Fruit fly (Drosophila melanogaster) whole organism, embryonic: ENCODE data around the gene Lcp65Ag3.

ENCODE experiments used
- Blimp-1 ChIP-seq: fragments of 200-800 bp; sonication (Bioruptor generic); optimal IDR thresholded peaks from 3 replicates; lab custom pipeline; 2018; ENCODE audit warnings: missing biosample characterization, missing genetic modification characterization, mild to moderate bottlenecking, moderate library complexity, missing genetic modification reagents
- CG10267 ChIP-seq: fragments of 200-800 bp; sonication (Bioruptor generic); optimal IDR thresholded peaks from 2 replicates; lab custom pipeline; 2018; ENCODE audit warnings: missing biosample characterization, mild to moderate bottlenecking, missing genetic modification characterization, moderate library complexity
- CG10274 ChIP-seq: fragments of 200-800 bp; sonication (Bioruptor generic); optimal IDR thresholded peaks from 3 replicates; lab custom pipeline; 2017; ENCODE audit warnings: missing biosample characterization, mild to moderate bottlenecking, missing genetic modification characterization
- CG10979 ChIP-seq: fragments of 200-800 bp; sonication (Bioruptor generic); optimal IDR thresholded peaks from 2 replicates; lab custom pipeline; 2018; ENCODE audit warnings: missing biosample characterization, mild to moderate bottlenecking, missing genetic modification characterization, moderate library complexity
- CG12391 ChIP-seq: fragments of 200-800 bp; sonication (Bioruptor generic); optimal IDR thresholded peaks from 3 replicates; lab custom pipeline; 2018; ENCODE audit warnings: missing biosample characterization, mild to moderate bottlenecking, missing genetic modification characterization, moderate library complexity
- CG14050 ChIP-seq: fragments of 200-800 bp; sonication (Bioruptor generic); IDR thresholded peaks from 3 replicates; pipeline ENCODE4 v1.3.6; 2022; ENCODE audit warnings: missing biosample characterization, missing genetic modification characterization
- CG14667 ChIP-seq: fragments of 200-800 bp; sonication (Bioruptor generic); IDR thresholded peaks from 2 replicates; pipeline ENCODE4 v1.3.6; 2022; ENCODE audit warnings: missing biosample characterization, missing genetic modification characterization
- CG14710 ChIP-seq: fragments of 200-800 bp; sonication (Bioruptor generic); optimal IDR thresholded peaks from 3 replicates; lab custom pipeline; 2019; ENCODE audit warnings: missing biosample characterization, mild to moderate bottlenecking, missing genetic modification characterization, moderate library complexity
- CG18262 ChIP-seq: fragments of 200-800 bp; optimal IDR thresholded peaks from 3 replicates; lab custom pipeline; 2019; ENCODE audit warnings: missing biosample characterization, mild to moderate bottlenecking, missing genetic modification characterization, moderate library complexity
- CG1832 ChIP-seq: fragments of 200-800 bp; sonication (Bioruptor generic); optimal IDR thresholded peaks from 2 replicates; lab custom pipeline; 2017; ENCODE audit warnings: missing biosample characterization, mild to moderate bottlenecking, missing genetic modification characterization, inconsistent platforms
- CG31441 ChIP-seq: fragments of 200-800 bp; sonication (Bioruptor generic); IDR thresholded peaks from 2 replicates; pipeline ENCODE4 v1.3.6; 2022; ENCODE audit warnings: missing biosample characterization, missing genetic modification characterization
- CG32767 ChIP-seq: fragments of 200-800 bp; sonication (Bioruptor generic); IDR thresholded peaks from 2 replicates; pipeline ENCODE4 v1.3.6; 2022; ENCODE audit warnings: missing biosample characterization, missing genetic modification characterization
- CG4282 ChIP-seq: fragments of 200-800 bp; sonication (Bioruptor generic); optimal IDR thresholded peaks from 2 replicates; lab custom pipeline; 2016; ENCODE audit warnings: missing biosample characterization, missing genetic modification characterization
- CG4424 ChIP-seq: fragments of 200-800 bp; sonication (Bioruptor generic); optimal IDR thresholded peaks from 3 replicates; lab custom pipeline; 2016; ENCODE audit warnings: missing biosample characterization, missing genetic modification characterization
- CG6654 ChIP-seq: fragments of 200-800 bp; sonication (Bioruptor generic); optimal IDR thresholded peaks from 2 replicates; lab custom pipeline; 2017; ENCODE audit warnings: missing biosample characterization, mild to moderate bottlenecking, missing genetic modification characterization
- CG7271 ChIP-seq: fragments of 200-800 bp; sonication (Bioruptor generic); optimal IDR thresholded peaks from 2 replicates; lab custom pipeline; 2018; ENCODE audit warnings: missing biosample characterization, mild to moderate bottlenecking, missing genetic modification characterization, moderate library complexity
- CG7556 ChIP-seq: fragments of 200-800 bp; sonication (Bioruptor generic); optimal IDR thresholded peaks from 2 replicates; lab custom pipeline; 2017; ENCODE audit warnings: missing biosample characterization, mild to moderate bottlenecking, missing genetic modification characterization
- Elba2 ChIP-seq: fragments of 200-800 bp; sonication (Bioruptor generic); optimal IDR thresholded peaks from 3 replicates; lab custom pipeline; 2016; ENCODE audit warnings: missing biosample characterization, missing genetic modification characterization
- Fer1 ChIP-seq: fragments of 200-800 bp; sonication (Bioruptor generic); optimal IDR thresholded peaks from 2 replicates; lab custom pipeline; 2017; ENCODE audit warnings: missing biosample characterization, mild to moderate bottlenecking, missing genetic modification characterization
- H15 ChIP-seq: fragments of 200-800 bp; sonication (Bioruptor generic); IDR thresholded peaks from 3 replicates; pipeline ENCODE4 v1.3.6; 2022; ENCODE audit warnings: missing biosample characterization, missing genetic modification characterization
- HLH3B ChIP-seq: fragments of 200-800 bp; sonication (Bioruptor generic); IDR thresholded peaks from 2 replicates; pipeline ENCODE4 v1.3.6; 2022; ENCODE audit warnings: missing biosample characterization, missing genetic modification characterization
- Lim3 ChIP-seq: fragments of 200-800 bp; sonication (Bioruptor generic); IDR thresholded peaks from 2 replicates; pipeline ENCODE4 v1.3.6; 2022; ENCODE audit warnings: missing biosample characterization, missing genetic modification characterization
- Med ChIP-seq: fragments of 200-800 bp; sonication (Bioruptor generic); peaks from one replicate; lab custom pipeline; 2016; ENCODE audit warnings: missing biosample characterization, missing genetic modification characterization, mild to moderate bottlenecking, inconsistent platforms, moderate library complexity
- Nf-YC ChIP-seq: fragments of 200-800 bp; optimal IDR thresholded peaks from 3 replicates; lab custom pipeline; 2019; ENCODE audit warnings: missing biosample characterization, mild to moderate bottlenecking, missing genetic modification characterization, moderate library complexity
- Pdp1 ChIP-seq, 2 experiments: fragments of 200-800 bp; sonication (Bioruptor generic); optimal IDR thresholded peaks; 3 replicates each; lab custom pipeline; 2016; ENCODE audit warnings: missing biosample characterization in 2 of 2, missing genetic modification characterization in 2 of 2, mild to moderate bottlenecking in 1 of 2, moderate library complexity in 1 of 2
- Vsx1 ChIP-seq: fragments of 200-800 bp; sonication (Bioruptor generic); optimal IDR thresholded peaks from 2 replicates; lab custom pipeline; 2017; ENCODE audit warnings: missing biosample characterization, mild to moderate bottlenecking, missing genetic modification characterization, missing genetic modification reagents
- Xbp1 ChIP-seq: fragments of 200-800 bp; sonication (Bioruptor generic); optimal IDR thresholded peaks from 3 replicates; lab custom pipeline; 2016; ENCODE audit warnings: missing biosample characterization, mild to moderate bottlenecking, missing genetic modification characterization
- bsh ChIP-seq, 2 experiments: fragments of 200-800 bp; sonication (Bioruptor generic); optimal IDR thresholded peaks; 2 replicates each; lab custom pipeline; 2017 to 2018; ENCODE audit warnings: mild to moderate bottlenecking in 2 of 2, missing biosample characterization in 2 of 2, missing genetic modification characterization in 2 of 2, moderate library complexity in 1 of 2
- cato ChIP-seq: fragments of 200-800 bp; sonication (Bioruptor generic); optimal IDR thresholded peaks from 2 replicates; lab custom pipeline; 2016; ENCODE audit warnings: missing biosample characterization, missing genetic modification characterization, borderline replicate concordance
- danr ChIP-seq: fragments of 200-800 bp; sonication (Bioruptor generic); IDR thresholded peaks from 2 replicates; pipeline ENCODE4 v1.3.6; 2022; ENCODE audit warnings: missing biosample characterization, missing genetic modification characterization
- dm ChIP-seq: fragments of 200-800 bp; sonication (Bioruptor generic); optimal IDR thresholded peaks from 3 replicates; lab custom pipeline; 2016; ENCODE audit warnings: missing biosample characterization, missing genetic modification characterization
- emc ChIP-seq: fragments of 200-800 bp; sonication (Bioruptor generic); optimal IDR thresholded peaks from 2 replicates; lab custom pipeline; 2016; ENCODE audit warnings: missing biosample characterization, missing genetic modification characterization
- fd96Cb ChIP-seq: fragments of 200-800 bp; sonication (Bioruptor generic); optimal IDR thresholded peaks from 2 replicates; lab custom pipeline; 2018; ENCODE audit warnings: missing biosample characterization, mild to moderate bottlenecking, missing genetic modification characterization, moderate library complexity
- gem ChIP-seq: fragments of 200-800 bp; sonication (Bioruptor generic); optimal IDR thresholded peaks from 2 replicates; lab custom pipeline; 2019; ENCODE audit warnings: missing biosample characterization, mild to moderate bottlenecking, missing genetic modification characterization, moderate library complexity
- ken ChIP-seq: fragments of 200-800 bp; sonication (Bioruptor generic); IDR thresholded peaks from 3 replicates; pipeline ENCODE4 v1.3.6; 2022; ENCODE audit warnings: missing biosample characterization, missing genetic modification characterization
- nmo ChIP-seq: fragments of 200-800 bp; sonication (Bioruptor generic); optimal IDR thresholded peaks from 2 replicates; lab custom pipeline; 2018; ENCODE audit warnings: missing biosample characterization, mild to moderate bottlenecking, missing genetic modification characterization, moderate library complexity
- pho ChIP-seq: fragments of 200-800 bp; sonication (Bioruptor generic); optimal IDR thresholded peaks from 2 replicates; lab custom pipeline; 2016; ENCODE audit warnings: missing biosample characterization, missing genetic modification characterization
- pita ChIP-seq: fragments of 200-800 bp; sonication (Bioruptor generic); optimal IDR thresholded peaks from 2 replicates; lab custom pipeline; 2017; ENCODE audit warnings: missing biosample characterization, mild to moderate bottlenecking, missing genetic modification characterization
- prd ChIP-seq, 3 experiments: fragments of >200 bp in 2 of 3; fragments of 200-800 bp in 1 of 3; sonication (Bioruptor generic) in 1 of 3; optimal IDR thresholded peaks in 2 of 3; IDR thresholded peaks in 1 of 3; 2 replicates in 2 of 3; 3 replicates in 1 of 3; pipeline versions ENCODE4 v1.3.6 to Lab custom; 2017 to 2022; ENCODE audit warnings: missing biosample characterization in 1 of 3, missing genetic modification characterization in 1 of 3
- pros ChIP-seq: fragments of 200-800 bp; sonication (Bioruptor generic); optimal IDR thresholded peaks from 3 replicates; lab custom pipeline; 2019; ENCODE audit warnings: missing biosample characterization, mild to moderate bottlenecking, missing genetic modification characterization, moderate library complexity
- sens ChIP-seq: fragments of 200-800 bp; sonication (Bioruptor generic); peaks from one replicate; lab custom pipeline; 2016; ENCODE audit warnings: missing biosample characterization, missing genetic modification characterization
- slbo ChIP-seq: fragments of 200-800 bp; sonication (Bioruptor generic); IDR thresholded peaks from 2 replicates; pipeline ENCODE4 v1.3.6; 2022; ENCODE audit warnings: missing biosample characterization, missing genetic modification characterization
- sr ChIP-seq: fragments of 200-800 bp; sonication (Bioruptor generic); IDR thresholded peaks from 3 replicates; pipeline ENCODE4 v1.3.6; 2022; ENCODE audit warnings: missing biosample characterization, missing genetic modification characterization
- stc ChIP-seq: fragments of 200-800 bp; sonication (Bioruptor generic); IDR thresholded peaks from 2 replicates; pipeline ENCODE4 v1.3.6; 2022; ENCODE audit warnings: missing biosample characterization, missing genetic modification characterization
- tap ChIP-seq: fragments of 200-800 bp; optimal IDR thresholded peaks from 3 replicates; lab custom pipeline; 2019; ENCODE audit warnings: missing biosample characterization, mild to moderate bottlenecking, missing genetic modification characterization, moderate library complexity
- tx ChIP-seq: fragments of 200-800 bp; sonication (Bioruptor generic); optimal IDR thresholded peaks from 2 replicates; lab custom pipeline; 2016; ENCODE audit warnings: missing biosample characterization, missing genetic modification characterization
- yki ChIP-seq: fragments of >200 bp; optimal IDR thresholded peaks from 3 replicates; lab custom pipeline; 2018
- zfh1 ChIP-seq: fragments of 200-800 bp; sonication (Bioruptor generic); IDR thresholded peaks from 3 replicates; pipeline ENCODE4 v1.3.6; 2022; ENCODE audit warnings: missing biosample characterization, missing genetic modification characterization

Lcp65Ag3 gene

DNA sequence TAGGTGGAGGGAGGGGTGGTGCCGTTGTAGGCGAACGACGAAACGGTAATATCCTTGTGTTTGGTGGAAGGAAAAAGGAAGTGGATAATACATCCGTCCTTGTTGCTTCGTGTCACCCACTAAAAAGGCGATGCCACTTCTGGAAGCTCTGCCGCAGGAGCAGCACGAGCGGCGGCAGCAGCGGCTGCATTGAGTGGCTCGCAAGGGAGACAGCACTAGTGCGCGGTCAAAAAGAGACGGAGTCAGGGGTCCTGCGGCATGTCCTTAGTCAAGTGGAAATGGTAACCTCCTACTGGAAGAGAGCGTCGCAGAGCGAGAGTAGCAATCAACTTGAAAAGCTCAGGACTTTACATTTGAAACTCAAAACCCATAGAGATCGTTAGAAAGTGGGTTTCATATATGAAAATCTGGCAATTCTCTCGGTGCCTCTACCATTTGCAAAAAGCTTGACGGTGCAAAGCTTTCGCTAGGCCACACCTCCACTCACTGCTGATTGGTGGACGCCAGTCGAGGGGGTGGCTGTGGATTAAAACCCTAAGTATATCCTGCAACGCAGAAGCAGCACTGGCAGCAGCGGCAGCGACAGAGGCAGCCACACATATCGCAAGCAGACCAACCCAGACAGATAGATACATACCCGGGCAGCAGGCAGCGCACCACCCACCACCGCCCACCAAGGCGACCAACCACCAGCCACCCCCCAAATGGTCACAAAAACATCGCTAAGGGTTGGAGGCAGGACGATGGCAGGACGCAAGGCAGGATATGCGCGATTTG, 19.9 kb downstream of the Lcp65Ag3 start (continued):
- no peak for TF ChIP-seq nmo
- no peak for TF ChIP-seq H15
- TF ChIP-seq Pdp1 (GFP tag; optimal IDR thresholded peaks at IDR 0.05; lab: Kevin White, UChicago) = no peak
- no peak for TF ChIP-seq sr
- no peak for TF ChIP-seq Vsx1 (GFP tag; lab: Kevin White, UChicago)
- no peak for TF ChIP-seq stc
- TF ChIP-seq cato (GFP tag; lab: Kevin White, UChicago) = no peak
- TF ChIP-seq CG4424 (GFP tag; lab: Kevin White, UChicago) = no peak
- TF ChIP-seq tx = no peak
- TF ChIP-seq Fer1 (GFP tag; lab: Kevin White, UChicago) = no peak
- TF ChIP-seq slbo (GFP tag; lab: Robert Waterston, UW) = no peak
- TF ChIP-seq CG1832 = peak; percentile 49
- TF ChIP-seq emc (GFP tag; lab: Kevin White, UChicago) = no peak
- peak; percentile 96 for TF ChIP-seq Nf-YC (tag; lab: Kevin White, UChicago)
- peak; percentile 40; the same call in 1 of the 2 replicates for TF ChIP-seq CG32767 (GFP tag; lab: Robert Waterston, UW)
- no peak for TF ChIP-seq Xbp1 (GFP tag; lab: Kevin White, UChicago)
- TF ChIP-seq CG14050 (GFP tag; lab: Robert Waterston, UW) = no peak
- TF ChIP-seq CG7271 = no peak
- no peak for TF ChIP-seq CG4282 (GFP tag; lab: Kevin White, UChicago)
- TF ChIP-seq Lim3 = no peak
- no peak for TF ChIP-seq dm (GFP tag; lab: Kevin White, UChicago)
- no peak for TF ChIP-seq CG14667 (GFP tag; lab: Robert Waterston, UW)
- TF ChIP-seq CG10274 = no peak
- no peak for TF ChIP-seq sens (GFP tag; lab: Kevin White, UChicago)
- TF ChIP-seq yki (lab: Kevin White, UChicago) = no peak
- TF ChIP-seq HLH3B (GFP tag; lab: Robert Waterston, UW) = no peak
- TF ChIP-seq CG7556 (GFP tag; lab: Kevin White, UChicago) = no peak
- TF ChIP-seq, all 482 proteins: peak for 8

dm6 chr3L:6108264-6109060, 22.3 kb downstream of the Lcp65Ag3 start:
- peak; percentile 53 for TF ChIP-seq gem (tag; lab: Kevin White, UChicago)
- peak; percentile 37 for TF ChIP-seq Med (GFP tag; lab: Kevin White, UChicago)
- TF ChIP-seq Elba2 (GFP tag; lab: Kevin White, UChicago) = no peak
- peak; percentile 19 for TF ChIP-seq tap (tag; lab: Kevin White, UChicago)
- TF ChIP-seq pho = no peak
- peak; percentile 21 for TF ChIP-seq CG10267
- no peak for TF ChIP-seq CG6654 (GFP tag; lab: Kevin White, UChicago)
- TF ChIP-seq fd96Cb (tag; lab: Kevin White, UChicago) = peak; percentile 19
- peak; percentile 47 for TF ChIP-seq Blimp-1 (GFP tag; lab: Kevin White, UChicago)
- TF ChIP-seq danr (GFP tag; lab: Robert Waterston, UW) = no peak
- peak; percentile 54 for TF ChIP-seq CG10979 (tag; lab: Kevin White, UChicago)
- TF ChIP-seq prd (optimal IDR thresholded peaks at IDR 0.05; lab: Kevin White, UChicago) = no peak
- TF ChIP-seq prd (GFP tag; IDR thresholded peaks at IDR 0.05; lab: Robert Waterston, UW) = no peak
- peak; percentile 50 for TF ChIP-seq CG14710
- TF ChIP-seq bsh (GFP tag; optimal IDR thresholded peaks at IDR 0.05; lab: Kevin White, UChicago) = peak in 1 of 2 experiments; percentile 50
- TF ChIP-seq pros (GFP tag; lab: Kevin White, UChicago) = peak; percentile 48
- no peak for TF ChIP-seq zfh1 (GFP tag; lab: Robert Waterston, UW)
- TF ChIP-seq Nf-YC (tag; lab: Kevin White, UChicago) = peak; percentile 20
- no peak for TF ChIP-seq ken (GFP tag; lab: Robert Waterston, UW)
- peak; percentile 48; the same call in 1 of the 2 replicates for TF ChIP-seq CG31441 (GFP tag; lab: Robert Waterston, UW)
- TF ChIP-seq pita = no peak
- TF ChIP-seq CG12391 = peak; percentile 38
- TF ChIP-seq CG18262 (tag; lab: Kevin White, UChicago) = peak; percentile 57
